Worm (Caenorhabditis elegans) whole organism, late embryonic: ENCODE data around the gene gst-41.

Experiments used
- C08G9.2 ChIP-seq: sonication (generic microtip); optimal IDR thresholded peaks from 2 replicates; lab custom pipeline; 2016; ENCODE audit warnings: mild to moderate bottlenecking, missing genetic modification characterization, moderate library complexity, missing compliant biosample characterization
- Y22D7AL.16 ChIP-seq: sonication (generic microtip); optimal IDR thresholded peaks from 2 replicates; lab custom pipeline; 2016; ENCODE audit warnings: missing genetic modification characterization, missing compliant biosample characterization
- ceh-14 ChIP-seq: sonication (generic microtip); optimal IDR thresholded peaks from 2 replicates; lab custom pipeline; 2016; ENCODE audit warnings: missing genotype, missing genetic modification characterization, missing compliant biosample characterization
- ceh-2 ChIP-seq: sonication (generic microtip); optimal IDR thresholded peaks from 2 replicates; lab custom pipeline; 2016; ENCODE audit warnings: missing genotype, missing genetic modification characterization, missing compliant biosample characterization
- ceh-31 ChIP-seq: sonication (generic microtip); optimal IDR thresholded peaks from 2 replicates; lab custom pipeline; 2016; ENCODE audit warnings: missing genetic modification characterization, missing compliant biosample characterization
- ceh-34 ChIP-seq: sonication (generic microtip); optimal IDR thresholded peaks from 2 replicates; lab custom pipeline; 2016; ENCODE audit warnings: mild to moderate bottlenecking, missing genetic modification characterization, missing compliant biosample characterization
- ceh-9 ChIP-seq: sonication (generic microtip); optimal IDR thresholded peaks from 2 replicates; lab custom pipeline; 2016; ENCODE audit warnings: mild to moderate bottlenecking, missing genetic modification characterization, inconsistent platforms, missing compliant biosample characterization
- che-1 ChIP-seq: sonication (generic microtip); optimal IDR thresholded peaks from 2 replicates; lab custom pipeline; 2016; ENCODE audit warnings: mild to moderate bottlenecking, missing genetic modification characterization, missing compliant biosample characterization
- elt-2 ChIP-seq: sonication (generic microtip); optimal IDR thresholded peaks from 2 replicates; lab custom pipeline; 2016; ENCODE audit warnings: missing genetic modification reagents, missing genetic modification characterization, missing compliant biosample characterization
- fax-1 ChIP-seq: sonication (generic microtip); optimal IDR thresholded peaks from 2 replicates; lab custom pipeline; 2016; ENCODE audit warnings: missing genotype, missing genetic modification characterization, missing compliant biosample characterization
- fkh-10 ChIP-seq: fragments of 150-350 bp; optimal IDR thresholded peaks from 2 replicates; lab custom pipeline; 2014; ENCODE audit warnings: missing biosample characterization, missing genetic modification reagents, missing genetic modification characterization
- fkh-6 ChIP-seq: sonication (generic microtip); optimal IDR thresholded peaks from 2 replicates; lab custom pipeline; 2016; ENCODE audit warnings: missing genetic modification characterization, missing compliant biosample characterization
- gmeb-2 ChIP-seq: sonication (generic microtip); optimal IDR thresholded peaks from 2 replicates; lab custom pipeline; 2016; ENCODE audit warnings: missing genetic modification characterization, inconsistent platforms, missing compliant biosample characterization
- hlh-6 ChIP-seq: sonication (generic microtip); optimal IDR thresholded peaks from 2 replicates; lab custom pipeline; 2016; ENCODE audit warnings: missing genotype, missing genetic modification characterization, missing compliant biosample characterization
- hlh-8 ChIP-seq: sonication (generic microtip); optimal IDR thresholded peaks from 2 replicates; lab custom pipeline; 2016; ENCODE audit warnings: missing genotype, missing genetic modification characterization, missing compliant biosample characterization
- lim-6 ChIP-seq: sonication (generic microtip); optimal IDR thresholded peaks from 2 replicates; lab custom pipeline; 2016; ENCODE audit warnings: missing genetic modification characterization, missing compliant biosample characterization
- nfya-1 ChIP-seq: sonication (generic microtip); optimal IDR thresholded peaks from 2 replicates; lab custom pipeline; 2017; ENCODE audit warnings: missing genetic modification characterization, mild to moderate bottlenecking, missing compliant biosample characterization, antibody characterized with exemption, moderate library complexity
- nhr-232 ChIP-seq: sonication (generic microtip); optimal IDR thresholded peaks from 2 replicates; lab custom pipeline; 2016; ENCODE audit warnings: missing genetic modification characterization, missing compliant biosample characterization
- npax-4 ChIP-seq: sonication (generic microtip); optimal IDR thresholded peaks from 2 replicates; lab custom pipeline; 2016; ENCODE audit warnings: missing genetic modification characterization, missing compliant biosample characterization
- pag-3 ChIP-seq: sonication (generic microtip); optimal IDR thresholded peaks from 2 replicates; lab custom pipeline; 2016; ENCODE audit warnings: missing compliant biosample characterization, missing genetic modification characterization, borderline replicate concordance
- pat-9 ChIP-seq: fragments of 200-800 bp; sonication (Bioruptor generic); optimal IDR thresholded peaks from 2 replicates; lab custom pipeline; 2018; ENCODE audit warnings: mild to moderate bottlenecking, missing genetic modification characterization, moderate library complexity, missing compliant biosample characterization
- pax-1 ChIP-seq: fragments of 150-350 bp; optimal IDR thresholded peaks from 2 replicates; lab custom pipeline; 2014; ENCODE audit warnings: missing biosample characterization, missing genetic modification characterization
- pha-2 ChIP-seq: sonication (generic microtip); optimal IDR thresholded peaks from 2 replicates; lab custom pipeline; 2017; ENCODE audit warnings: mild to moderate bottlenecking, missing genetic modification characterization, missing compliant biosample characterization
- pha-4 ChIP-seq: fragments of 150-350 bp; optimal IDR thresholded peaks from 2 replicates; lab custom pipeline; 2018; ENCODE audit warnings: missing biosample characterization, missing genetic modification reagents, missing genetic modification characterization
- pqm-1 ChIP-seq: sonication (generic microtip); optimal IDR thresholded peaks from 2 replicates; lab custom pipeline; 2016; ENCODE audit warnings: missing genetic modification characterization, missing compliant biosample characterization
- rnt-1 ChIP-seq: sonication (generic microtip); optimal IDR thresholded peaks from 2 replicates; lab custom pipeline; 2016; ENCODE audit warnings: missing genetic modification characterization, missing compliant biosample characterization
- sox-2 ChIP-seq: fragments of 200-800 bp; sonication (Bioruptor generic); IDR thresholded peaks from 2 replicates; pipeline ENCODE4 v1.3.6; 2022; ENCODE audit warnings: missing genetic modification reagents, missing genetic modification characterization, missing compliant biosample characterization
- syd-9 ChIP-seq: sonication (generic microtip); optimal IDR thresholded peaks from 2 replicates; lab custom pipeline; 2016; ENCODE audit warnings: mild to moderate bottlenecking, missing genetic modification characterization, moderate library complexity, missing compliant biosample characterization
- tbx-7 ChIP-seq: sonication (generic microtip); optimal IDR thresholded peaks from 2 replicates; lab custom pipeline; 2016; ENCODE audit warnings: missing genotype, missing genetic modification characterization, missing compliant biosample characterization
- ttx-3 ChIP-seq: sonication (generic microtip); optimal IDR thresholded peaks from 2 replicates; lab custom pipeline; 2016; ENCODE audit warnings: missing genetic modification reagents, missing genetic modification characterization, missing compliant biosample characterization
- unc-55 ChIP-seq: sonication (generic microtip); optimal IDR thresholded peaks from 2 replicates; lab custom pipeline; 2017; ENCODE audit warnings: missing biosample characterization, missing genetic modification reagents, missing genetic modification characterization
- unc-86 ChIP-seq: sonication (generic microtip); optimal IDR thresholded peaks from 2 replicates; lab custom pipeline; 2016; ENCODE audit warnings: missing genetic modification characterization, missing compliant biosample characterization
- zip-5 ChIP-seq: sonication (generic microtip); optimal IDR thresholded peaks from 2 replicates; lab custom pipeline; 2016; ENCODE audit warnings: missing genetic modification characterization, missing compliant biosample characterization
- ztf-16 ChIP-seq: sonication (generic microtip); optimal IDR thresholded peaks from 2 replicates; lab custom pipeline; 2017; ENCODE audit warnings: missing genetic modification characterization, missing compliant biosample characterization

gst-41 gene

DNA sequence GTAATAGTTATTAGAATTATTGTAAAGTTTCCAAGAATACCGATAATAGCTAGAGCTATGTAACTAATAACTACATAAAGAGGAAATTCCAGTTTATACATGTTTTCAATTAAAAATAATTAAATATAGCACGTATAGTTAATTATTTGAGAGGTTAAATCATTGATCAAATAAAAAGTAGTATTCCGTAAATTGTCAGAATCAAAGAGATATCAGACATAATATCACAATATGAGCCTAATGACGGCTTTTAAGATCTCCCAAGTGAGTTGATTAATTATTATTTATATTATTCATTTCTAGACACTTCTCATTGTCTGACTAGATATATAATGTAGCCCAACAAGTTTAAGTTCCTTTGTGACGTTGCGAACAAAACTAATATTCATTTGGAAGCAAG, 19.7 kb downstream of the gst-41 start, which contains the start of gene srsx-24:
srsx-24 (minus strand) TSS at position 101 of the 400 bp plus-strand sequence.
- no peak for TF ChIP-seq fkh-6
- TF ChIP-seq nhr-232: no peak
- TF ChIP-seq, all 69 proteins: peak for 0

- TF ChIP-seq rnt-1 (tag; lab: Kevin White, UChicago) (no peak), pha-4 (no peak), fkh-10 (GFP tag; lab: Kevin White, UChicago) (no peak), elt-2 (tag; lab: Kevin White, UChicago) (no peak), pqm-1 (tag; lab: Kevin White, UChicago) (no peak), syd-9 (tag; lab: Kevin White, UChicago) (no peak), ztf-16 (tag; lab: Kevin White, UChicago) (no peak), hlh-6 (no peak), C08G9.2 (tag; lab: Kevin White, UChicago) (no peak), ceh-2 (tag; lab: Kevin White, UChicago) (no peak), zip-5 (no peak), ttx-3 (tag; lab: Kevin White, UChicago) (no peak), hlh-8 (no peak), npax-4 (tag; lab: Kevin White, UChicago) (no peak), pax-1 (tag; lab: Kevin White, UChicago) (no peak)
Observed at ce11 chrV:7374090-7374489, 25.0 kb downstream of the gst-41 start, which contains the start of gene srx-56. Gene srx-56, plus strand, starts transcription at chrV:7374390.

- no peak for TF ChIP-seq pha-4
Observed at ce11 chrV:7369578-7369977, 29.5 kb downstream of the gst-41 start, which contains the start of gene srj-14. Gene srj-14, plus strand, starts transcription at chrV:7369708.

ce11 chrV:7364951-7365350, 34.2 kb downstream of the gst-41 start, which contains the start of gene exc-13:
Gene exc-13, plus strand, starts transcription at chrV:7365251.
- TF ChIP-seq sox-2 (GFP tag; lab: Robert Waterston, UW): no peak
- no peak for TF ChIP-seq fkh-10 (GFP tag; lab: Kevin White, UChicago)
- no peak for TF ChIP-seq tbx-7 (tag; lab: Kevin White, UChicago)
- no peak for TF ChIP-seq pag-3 (tag; lab: Kevin White, UChicago)
- TF ChIP-seq gmeb-2 (tag; lab: Kevin White, UChicago): no peak
- TF ChIP-seq pha-2 (tag; lab: Kevin White, UChicago): no peak
- TF ChIP-seq nhr-232: no peak
- TF ChIP-seq npax-4 (tag; lab: Kevin White, UChicago): no peak
- no peak for TF ChIP-seq ceh-34 (tag; lab: Kevin White, UChicago)
- no peak for TF ChIP-seq che-1
- TF ChIP-seq ceh-9 (tag; lab: Kevin White, UChicago): no peak
- TF ChIP-seq pax-1 (tag; lab: Kevin White, UChicago): no peak
- no peak for TF ChIP-seq unc-55 (GFP tag; lab: Kevin White, UChicago)
- TF ChIP-seq unc-86: no peak
- no peak for TF ChIP-seq elt-2 (tag; lab: Kevin White, UChicago)
- TF ChIP-seq pha-4: no peak
- TF ChIP-seq pat-9 (tag; lab: Kevin White, UChicago): no peak
- TF ChIP-seq Y22D7AL.16: no peak
- TF ChIP-seq rnt-1 (tag; lab: Kevin White, UChicago): no peak
- TF ChIP-seq, all 69 proteins: peak for 0

DNA sequence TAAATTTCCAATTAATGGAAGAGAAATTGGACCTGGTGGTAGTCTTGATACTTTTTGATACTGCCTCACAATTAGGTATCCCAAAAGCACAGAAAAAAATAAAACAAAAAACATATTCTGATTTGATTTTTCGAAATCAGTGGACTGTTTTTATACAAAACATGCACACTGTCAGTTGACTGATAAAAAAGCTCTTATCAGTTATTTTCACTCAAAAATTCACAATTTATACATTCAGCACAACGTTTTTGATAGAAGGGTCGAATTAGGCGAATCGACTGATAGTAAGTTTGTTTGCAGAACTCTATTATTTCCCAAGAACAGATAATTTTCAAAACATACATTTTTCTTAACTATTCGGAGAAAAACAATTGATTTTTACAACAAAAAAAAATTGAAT, 35.0 kb downstream of the gst-41 start, which contains the start of gene cyp-35A2:
cyp-35A2 (minus strand) TSS at position 124 of the 400 bp plus-strand sequence.
- no peak for TF ChIP-seq ceh-31
- TF ChIP-seq ceh-14: no peak
- TF ChIP-seq lim-6 (tag; lab: Kevin White, UChicago): no peak
- TF ChIP-seq hlh-6: no peak
- peak; percentile 64 for TF ChIP-seq elt-2 (tag; lab: Kevin White, UChicago)
- no peak for TF ChIP-seq nfya-1
- TF ChIP-seq ceh-9 (tag; lab: Kevin White, UChicago): no peak
- TF ChIP-seq fax-1 (tag; lab: Kevin White, UChicago): no peak
